Worm (Caenorhabditis elegans) whole organism, late embryonic: ENCODE measurements around the gene Y39A1A.18.

Experiments
- Y22D7AL.16 ChIP-seq: sonication (generic microtip); optimal IDR thresholded peaks from 2 replicates; lab custom pipeline; 2016; ENCODE audit warnings: missing genetic modification characterization, missing compliant biosample characterization
- ama-1 ChIP-seq: fragments of 150-350 bp; optimal IDR thresholded peaks from 2 replicates; lab custom pipeline; 2014
- hlh-8 ChIP-seq: sonication (generic microtip); optimal IDR thresholded peaks from 2 replicates; lab custom pipeline; 2016; ENCODE audit warnings: missing genotype, missing genetic modification characterization, missing compliant biosample characterization
- nhr-11 ChIP-seq: fragments of 150-350 bp; optimal IDR thresholded peaks from 2 replicates; lab custom pipeline; 2014; ENCODE audit warnings: missing biosample characterization, missing genetic modification characterization
- npax-4 ChIP-seq: sonication (generic microtip); optimal IDR thresholded peaks from 2 replicates; lab custom pipeline; 2016; ENCODE audit warnings: missing genetic modification characterization, missing compliant biosample characterization
- odd-2 ChIP-seq: sonication (generic microtip); optimal IDR thresholded peaks from 2 replicates; lab custom pipeline; 2017; ENCODE audit warnings: antibody characterized with exemption, mild to moderate bottlenecking, missing genetic modification characterization, missing compliant biosample characterization
- pha-4 ChIP-seq: fragments of 150-350 bp; optimal IDR thresholded peaks from 2 replicates; lab custom pipeline; 2018; ENCODE audit warnings: missing biosample characterization, missing genetic modification reagents, missing genetic modification characterization
- pros-1 ChIP-seq: fragments of 150-350 bp; optimal IDR thresholded peaks from 2 replicates; lab custom pipeline; 2014; ENCODE audit warnings: missing biosample characterization, missing genetic modification reagents, missing genetic modification characterization

DNA sequence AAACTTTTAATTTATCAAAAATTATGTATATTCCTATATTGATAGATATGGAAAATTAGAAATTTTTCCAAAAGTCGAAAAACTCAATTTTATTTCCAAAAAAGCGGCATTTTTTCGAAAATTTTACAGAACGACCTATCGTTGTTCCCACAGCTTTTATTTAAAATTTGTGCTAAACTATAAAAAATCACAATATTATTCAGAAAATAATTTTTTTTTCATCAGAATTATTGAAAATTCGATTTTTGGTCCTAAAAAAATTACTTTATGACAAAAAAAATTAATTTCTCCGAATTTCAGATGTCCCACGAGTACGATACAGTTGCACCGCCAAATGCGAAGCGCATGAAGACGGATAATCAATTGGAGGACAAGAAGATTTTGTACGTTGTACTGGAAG, 45.1 kb downstream of the Y39A1A.18 start, which contains the start of gene emg-1:
- no peak for TF ChIP-seq ama-1 (lab: Kevin White, UChicago)
- no peak for TF ChIP-seq pha-4
- no peak for TF ChIP-seq Y22D7AL.16 (tag; lab: Kevin White, UChicago)
- TF ChIP-seq hlh-8 (tag; lab: Kevin White, UChicago), result no peak
- TF ChIP-seq odd-2 (tag; lab: Kevin White, UChicago), result no peak
- TF ChIP-seq npax-4 (tag; lab: Kevin White, UChicago), result no peak
- no peak for TF ChIP-seq nhr-11 (tag; lab: Kevin White, UChicago)
- TF ChIP-seq pros-1 (tag; lab: Kevin White, UChicago), result no peak
